Fruit fly (Drosophila melanogaster) whole organism: Measurements from ENCODE around the gene CG10405.

ENCODE experiments used
- EcR ChIP-seq, 2 experiments: fragments of >200 bp; optimal IDR thresholded peaks; 2 replicates each; lab custom pipeline; 2017; ENCODE audit warnings: missing biosample characterization in 2 of 2, missing genetic modification characterization in 2 of 2, missing genetic modification reagents in 2 of 2
- usp ChIP-seq: fragments of >200 bp; optimal IDR thresholded peaks from 2 replicates; lab custom pipeline; 2017; ENCODE audit warnings: missing biosample characterization, missing genetic modification characterization, mixed read lengths

- no peak for TF ChIP-seq usp (GFP tag; lab: Kevin White, UChicago)
- no peak for TF ChIP-seq EcR (GFP tag; optimal IDR thresholded peaks at IDR 0.05; lab: Kevin White, UChicago)
These were observed 17.8 kb upstream of the CG10405 start, which contains the start of gene mRpS33 for dm6 chr3R:16436374-16437037.
